Worm (Caenorhabditis elegans) whole organism, L3 larva: ENCODE data around the gene C33A12.19.

Experiments
- R02D3.7 ChIP-seq: fragments of 150-350 bp; optimal IDR thresholded peaks from 2 replicates; lab custom pipeline; 2014; ENCODE audit warnings: missing biosample characterization, missing genetic modification characterization
- ZK546.5 ChIP-seq: sonication (generic microtip); optimal IDR thresholded peaks from 2 replicates; lab custom pipeline; 2017; ENCODE audit warnings: missing biosample characterization, missing genetic modification characterization
- aly-2 ChIP-seq: fragments of 150-350 bp; optimal IDR thresholded peaks from 2 replicates; lab custom pipeline; 2014; ENCODE audit warnings: missing biosample characterization, missing genetic modification characterization
- ama-1 ChIP-seq: fragments of 150-350 bp; optimal IDR thresholded peaks from 2 replicates; lab custom pipeline; 2018
- ceh-16 ChIP-seq: sonication (generic microtip); optimal IDR thresholded peaks from 2 replicates; lab custom pipeline; 2017; ENCODE audit warnings: missing biosample characterization, missing genetic modification characterization
- ceh-28 ChIP-seq: fragments of 150-350 bp; optimal IDR thresholded peaks from 2 replicates; lab custom pipeline; 2014; ENCODE audit warnings: missing biosample characterization, missing genetic modification reagents, missing genetic modification characterization
- ceh-82 ChIP-seq: fragments of 150-350 bp; optimal IDR thresholded peaks from 2 replicates; lab custom pipeline; 2014; ENCODE audit warnings: missing biosample characterization, missing genetic modification characterization
- ceh-9 ChIP-seq: sonication (generic microtip); optimal IDR thresholded peaks from 2 replicates; lab custom pipeline; 2018; ENCODE audit warnings: missing biosample characterization, missing genetic modification characterization
- daf-12 ChIP-seq: fragments of 150-350 bp; optimal IDR thresholded peaks from 2 replicates; lab custom pipeline; 2014; ENCODE audit warnings: missing biosample characterization, missing genetic modification reagents, missing genetic modification characterization
- egl-27 ChIP-seq: sonication (generic microtip); optimal IDR thresholded peaks from 4 replicates; lab custom pipeline; 2017; ENCODE audit warnings: missing biosample characterization, missing genetic modification reagents, missing genetic modification characterization
- elt-1 ChIP-seq: fragments of 150-350 bp; optimal IDR thresholded peaks from 2 replicates; lab custom pipeline; 2014; ENCODE audit warnings: missing biosample characterization, missing genetic modification characterization
- elt-2 ChIP-seq: sonication (generic microtip); optimal IDR thresholded peaks from 2 replicates; lab custom pipeline; 2016; ENCODE audit warnings: missing genetic modification reagents, mild to moderate bottlenecking, missing genetic modification characterization, missing compliant biosample characterization
- elt-3 ChIP-seq, 3 experiments: fragments of 150-350 bp in 1 of 3; sonication (generic microtip) in 2 of 3; optimal IDR thresholded peaks; 2 replicates in 2 of 3; 4 replicates in 1 of 3; lab custom pipeline; 2014 to 2017; ENCODE audit warnings: missing biosample characterization in 3 of 3, missing genetic modification characterization in 3 of 3
- eor-1 ChIP-seq, 2 experiments: fragments of 150-350 bp; optimal IDR thresholded peaks; 2 replicates each; lab custom pipeline; 2014 to 2018; ENCODE audit warnings: missing biosample characterization in 2 of 2, missing genetic modification characterization in 2 of 2
- fkh-10 ChIP-seq: sonication (generic microtip); optimal IDR thresholded peaks from 2 replicates; lab custom pipeline; 2017; ENCODE audit warnings: missing biosample characterization, missing genetic modification reagents, missing genetic modification characterization
- fkh-2 ChIP-seq: fragments of 150-350 bp; optimal IDR thresholded peaks from 2 replicates; lab custom pipeline; 2014; ENCODE audit warnings: missing biosample characterization, missing genetic modification reagents, missing genetic modification characterization
- fos-1 ChIP-seq: fragments of 150-350 bp; optimal IDR thresholded peaks from 2 replicates; lab custom pipeline; 2014; ENCODE audit warnings: missing biosample characterization, missing genetic modification characterization
- hmg-11 ChIP-seq: sonication (generic microtip); optimal IDR thresholded peaks from 2 replicates; lab custom pipeline; 2016; ENCODE audit warnings: missing genetic modification characterization, missing compliant biosample characterization
- jun-1 ChIP-seq: fragments of 150-350 bp; optimal IDR thresholded peaks from 2 replicates; lab custom pipeline; 2014; ENCODE audit warnings: missing biosample characterization, missing genetic modification reagents, missing genetic modification characterization
- lin-15B ChIP-seq: fragments of 150-350 bp; optimal IDR thresholded peaks from 2 replicates; lab custom pipeline; 2014; ENCODE audit warnings: missing biosample characterization, missing genetic modification characterization
- lin-39 ChIP-seq: fragments of 150-350 bp; optimal IDR thresholded peaks from 2 replicates; lab custom pipeline; 2018; ENCODE audit warnings: missing biosample characterization, missing genetic modification reagents, missing genetic modification characterization
- lsy-12 ChIP-seq: sonication (generic microtip); optimal IDR thresholded peaks from 2 replicates; lab custom pipeline; 2016; ENCODE audit warnings: mild to moderate bottlenecking, missing genetic modification characterization, missing compliant biosample characterization
- mdl-1 ChIP-seq: fragments of 150-350 bp; optimal IDR thresholded peaks from 2 replicates; lab custom pipeline; 2014; ENCODE audit warnings: missing biosample characterization, missing genetic modification characterization
- mml-1 ChIP-seq: fragments of 150-350 bp; sonication (generic microtip); optimal IDR thresholded peaks from 3 replicates; lab custom pipeline; 2014; ENCODE audit warnings: missing biosample characterization, missing genetic modification characterization
- nfya-1 ChIP-seq: sonication (generic microtip); optimal IDR thresholded peaks from 2 replicates; lab custom pipeline; 2017; ENCODE audit warnings: missing genetic modification characterization, mild to moderate bottlenecking, missing compliant biosample characterization, antibody characterized with exemption, moderate library complexity; ENCODE audit not compliant: insufficient read depth
- nhr-12 ChIP-seq: fragments of 150-350 bp; optimal IDR thresholded peaks from 2 replicates; lab custom pipeline; 2014; ENCODE audit warnings: missing biosample characterization, missing genetic modification characterization
- nhr-23 ChIP-seq: fragments of 150-350 bp; optimal IDR thresholded peaks from 2 replicates; lab custom pipeline; 2014; ENCODE audit warnings: missing biosample characterization, missing genetic modification reagents, missing genetic modification characterization
- nhr-237 ChIP-seq: fragments of 150-350 bp; optimal IDR thresholded peaks from 2 replicates; lab custom pipeline; 2014; ENCODE audit warnings: missing biosample characterization, missing genetic modification characterization
- nhr-25 ChIP-seq: sonication (generic microtip); optimal IDR thresholded peaks from 2 replicates; lab custom pipeline; 2017; ENCODE audit warnings: missing biosample characterization, missing genetic modification characterization
- nhr-43 ChIP-seq: sonication (generic microtip); optimal IDR thresholded peaks from 2 replicates; lab custom pipeline; 2016; ENCODE audit warnings: mild to moderate bottlenecking, missing genetic modification characterization, missing compliant biosample characterization; ENCODE audit not compliant: poor library complexity, severe bottlenecking
- nhr-67 ChIP-seq: fragments of 150-350 bp; optimal IDR thresholded peaks from 2 replicates; lab custom pipeline; 2014; ENCODE audit warnings: missing biosample characterization, missing genetic modification characterization
- nhr-76 ChIP-seq: fragments of 150-350 bp; sonication (generic microtip); optimal IDR thresholded peaks from 5 replicates; lab custom pipeline; 2014; ENCODE audit warnings: missing biosample characterization, missing genetic modification characterization
- nhr-77 ChIP-seq: fragments of 150-350 bp; optimal IDR thresholded peaks from 2 replicates; lab custom pipeline; 2014; ENCODE audit warnings: missing biosample characterization, missing genetic modification characterization
- pha-4 ChIP-seq: fragments of 150-350 bp; optimal IDR thresholded peaks from 2 replicates; lab custom pipeline; 2014; ENCODE audit warnings: missing biosample characterization, missing genetic modification reagents, missing genetic modification characterization
- pqm-1 ChIP-seq: fragments of 150-350 bp; optimal IDR thresholded peaks from 2 replicates; lab custom pipeline; 2017; ENCODE audit warnings: missing biosample characterization, missing genetic modification characterization, inconsistent platforms
- sea-2 ChIP-seq: fragments of 150-350 bp; sonication (generic microtip); optimal IDR thresholded peaks from 4 replicates; lab custom pipeline; 2014; ENCODE audit warnings: missing biosample characterization, missing genetic modification reagents, missing genetic modification characterization
- skn-1 ChIP-seq: fragments of 150-350 bp; optimal IDR thresholded peaks from 2 replicates; lab custom pipeline; 2014; ENCODE audit warnings: missing biosample characterization, missing genetic modification characterization
- snpc-4 ChIP-seq: fragments of 150-350 bp; optimal IDR thresholded peaks from 2 replicates; lab custom pipeline; 2014; ENCODE audit warnings: missing biosample characterization, missing genetic modification characterization
- tbx-2 ChIP-seq: sonication (generic microtip); optimal IDR thresholded peaks from 2 replicates; lab custom pipeline; 2016; ENCODE audit warnings: mild to moderate bottlenecking, missing genetic modification characterization, missing compliant biosample characterization
- unc-39 ChIP-seq: sonication (generic microtip); optimal IDR thresholded peaks from 4 replicates; lab custom pipeline; 2017; ENCODE audit warnings: missing biosample characterization, missing genetic modification characterization
- unc-62 ChIP-seq: fragments of 150-350 bp; sonication (generic microtip); optimal IDR thresholded peaks from 4 replicates; lab custom pipeline; 2014; ENCODE audit warnings: missing biosample characterization, missing genetic modification reagents, missing genetic modification characterization
- zag-1 ChIP-seq: fragments of 150-350 bp; optimal IDR thresholded peaks from 2 replicates; lab custom pipeline; 2014; ENCODE audit warnings: missing biosample characterization, missing genetic modification characterization
- ztf-11 ChIP-seq: fragments of 150-350 bp; optimal IDR thresholded peaks from 2 replicates; lab custom pipeline; 2014; ENCODE audit warnings: missing biosample characterization, missing genetic modification characterization
- ztf-4 ChIP-seq: fragments of 150-350 bp; optimal IDR thresholded peaks from 2 replicates; lab custom pipeline; 2014; ENCODE audit warnings: missing biosample characterization, missing genetic modification characterization

C33A12.19 gene

ce11 chrIV:9506251-9506650, 10.5 kb upstream of the C33A12.19 start, which contains the start of gene ttr-9:
Gene ttr-9 (minus strand): TSS chrIV:9506351.
- TF ChIP-seq ZK546.5 (tag; lab: Kevin White, UChicago) (no peak), ceh-28 (no peak), zag-1 (no peak), nhr-43 (tag; lab: Kevin White, UChicago) (no peak), skn-1 (tag; lab: Kevin White, UChicago) (no peak), nhr-25 (no peak), lin-39 (tag; lab: Kevin White, UChicago) (no peak), nhr-237 (tag; lab: Kevin White, UChicago) (no peak), mml-1 (tag; lab: Kevin White, UChicago) (no peak), unc-62 (no peak), unc-39 (tag; lab: Kevin White, UChicago) (no peak), egl-27 (tag; lab: Kevin White, UChicago) (no peak), fkh-10 (no peak), elt-3 (tag; optimal IDR thresholded peaks at IDR 0.05; lab: Kevin White, UChicago) (no peak), aly-2 (no peak), pha-4 (tag; lab: Kevin White, UChicago) (no peak)

DNA sequence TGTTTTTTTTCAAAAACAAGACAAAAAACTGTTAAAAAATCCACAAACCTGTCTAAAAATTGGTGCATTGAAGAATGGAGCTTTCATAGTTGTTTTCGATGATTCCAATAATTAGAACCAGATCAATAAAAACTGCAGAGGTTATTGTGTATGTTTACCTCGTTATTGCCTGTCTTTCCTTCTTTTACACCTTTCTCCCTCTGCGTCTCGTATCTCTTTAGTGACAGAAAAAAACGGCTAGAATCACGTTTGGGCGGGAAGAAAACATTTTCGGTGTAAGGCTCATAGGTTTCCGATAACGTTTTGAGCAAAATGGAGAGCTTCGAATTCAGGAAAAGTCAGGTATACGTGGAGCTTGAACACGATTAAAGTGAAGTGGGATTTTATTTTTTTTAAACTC, 8.2 kb upstream of the C33A12.19 start, which contains the start of gene ethe-1:
Gene ethe-1 (minus strand): TSS at position 150 of the 400 bp plus-strand sequence.
- TF ChIP-seq pha-4 (tag; lab: Kevin White, UChicago), result peak; percentile 78
- no peak for TF ChIP-seq nhr-12 (tag; lab: Kevin White, UChicago)
- no peak for TF ChIP-seq egl-27 (tag; lab: Kevin White, UChicago)
- TF ChIP-seq hmg-11, result no peak
- TF ChIP-seq ztf-4 (tag; lab: Kevin White, UChicago), result no peak
- TF ChIP-seq ZK546.5 (tag; lab: Kevin White, UChicago), result no peak
- TF ChIP-seq ceh-16 (tag; lab: Kevin White, UChicago), result no peak
- TF ChIP-seq zag-1, result no peak
- no peak for TF ChIP-seq unc-39 (tag; lab: Kevin White, UChicago)
- no peak for TF ChIP-seq ama-1 (lab: Kevin White, UChicago)
- TF ChIP-seq fkh-2 (tag; lab: Kevin White, UChicago), result no peak
- no peak for TF ChIP-seq nhr-77 (tag; lab: Kevin White, UChicago)
- no peak for TF ChIP-seq elt-1 (tag; lab: Kevin White, UChicago)
- TF ChIP-seq nhr-237 (tag; lab: Kevin White, UChicago), result no peak
- peak; percentile 44 for TF ChIP-seq snpc-4
- no peak for TF ChIP-seq nhr-43 (tag; lab: Kevin White, UChicago)
- TF ChIP-seq eor-1 (tag; optimal IDR thresholded peaks at IDR 0.05; lab: Kevin White, UChicago), result no peak
- TF ChIP-seq nhr-76 (tag; lab: Kevin White, UChicago), result no peak
- peak; percentile 21 for TF ChIP-seq elt-2 (tag; lab: Kevin White, UChicago)
- no peak for TF ChIP-seq ceh-82 (tag; lab: Kevin White, UChicago)
- no peak for TF ChIP-seq skn-1 (tag; lab: Kevin White, UChicago)
- no peak for TF ChIP-seq aly-2
- TF ChIP-seq nhr-25, result peak; percentile 19
- no peak for TF ChIP-seq lin-15B
- no peak for TF ChIP-seq R02D3.7 (tag; lab: Kevin White, UChicago)
- TF ChIP-seq pqm-1, result no peak
- TF ChIP-seq, all 47 proteins: peak for 4

DNA sequence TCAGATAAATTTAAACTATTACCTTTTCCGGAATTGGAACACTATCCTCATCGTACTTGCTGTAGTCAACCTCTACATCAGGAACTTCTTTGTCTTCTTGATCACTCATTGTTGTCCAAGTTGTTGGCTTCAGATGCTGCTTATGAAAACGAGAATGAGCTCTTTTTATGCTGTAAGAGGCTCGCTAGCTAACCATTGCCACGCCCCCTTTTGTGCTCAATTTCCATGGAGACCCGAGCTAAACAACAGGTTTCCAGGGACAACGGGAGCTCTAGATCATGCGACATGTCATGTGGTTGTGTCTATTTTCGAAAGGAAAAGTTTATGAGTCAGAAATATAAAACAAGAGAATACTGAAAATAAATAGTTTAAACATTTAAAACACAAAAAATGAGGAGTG, 6.4 kb upstream of the C33A12.19 start, which contains the start of gene C33A12.4:
Gene C33A12.4 (minus strand): TSS at position 131 of the 400 bp plus-strand sequence.
- no peak for TF ChIP-seq skn-1 (tag; lab: Kevin White, UChicago)
- TF ChIP-seq nfya-1 (tag; lab: Kevin White, UChicago), result peak; percentile 2
- TF ChIP-seq fkh-10, result peak; percentile 17
- no peak for TF ChIP-seq elt-1 (tag; lab: Kevin White, UChicago)
- TF ChIP-seq ceh-28, result no peak
- TF ChIP-seq ceh-9, result no peak
- TF ChIP-seq nhr-67 (tag; lab: Kevin White, UChicago), result no peak
- TF ChIP-seq lin-39 (tag; lab: Kevin White, UChicago), result no peak

ce11 chrIV:9511221-9511638, 5.6 kb upstream of the C33A12.19 start:
- TF ChIP-seq lsy-12 (tag; lab: Kevin White, UChicago), result peak; percentile 83
- TF ChIP-seq daf-12 (tag; lab: Kevin White, UChicago), result peak; percentile 49
- TF ChIP-seq unc-39 (tag; lab: Kevin White, UChicago), result no peak
- TF ChIP-seq ceh-9, result no peak
- no peak for TF ChIP-seq elt-2 (tag; lab: Kevin White, UChicago)
- TF ChIP-seq fos-1 (tag; lab: Kevin White, UChicago), result peak; percentile 1
- peak; percentile 0 for TF ChIP-seq pqm-1
- peak; percentile 76 for TF ChIP-seq ceh-82 (tag; lab: Kevin White, UChicago)
- TF ChIP-seq ama-1 (lab: Kevin White, UChicago), result peak; percentile 94
- TF ChIP-seq pha-4 (tag; lab: Kevin White, UChicago), result peak; percentile 43
- TF ChIP-seq skn-1 (tag; lab: Kevin White, UChicago), result no peak
- no peak for TF ChIP-seq ztf-11 (tag; lab: Kevin White, UChicago)
- peak; percentile 28 for TF ChIP-seq jun-1 (tag; lab: Kevin White, UChicago)
- peak; percentile 41 for TF ChIP-seq lin-15B
- TF ChIP-seq ZK546.5 (tag; lab: Kevin White, UChicago), result no peak
- peak; percentile 64 for TF ChIP-seq nhr-43 (tag; lab: Kevin White, UChicago)
- peak; percentile 47 for TF ChIP-seq mdl-1 (tag; lab: Kevin White, UChicago)
- no peak for TF ChIP-seq sea-2 (GFP tag; lab: Kevin White, UChicago)
- peak; percentile 20 for TF ChIP-seq unc-62
- TF ChIP-seq nhr-12 (tag; lab: Kevin White, UChicago), result no peak
- TF ChIP-seq ceh-16 (tag; lab: Kevin White, UChicago), result no peak
- peak; percentile 73 for TF ChIP-seq nhr-23 (tag; lab: Kevin White, UChicago)
- TF ChIP-seq R02D3.7 (tag; lab: Kevin White, UChicago), result peak; percentile 72
- no peak for TF ChIP-seq ztf-4 (tag; lab: Kevin White, UChicago)
- TF ChIP-seq mml-1 (tag; lab: Kevin White, UChicago), result no peak
- peak; percentile 68 for TF ChIP-seq tbx-2 (tag; lab: Kevin White, UChicago)
- TF ChIP-seq nhr-237 (tag; lab: Kevin White, UChicago), result no peak
